Worm (Caenorhabditis elegans): ENCODE measurements around the gene K02E7.10.

Gene K02E7.10

ce11 chrII:1066907-1067306 is at the start of gene K02E7.10:
Gene K02E7.10, minus strand, starts transcription at chrII:1067007.
- TF ChIP-seq lir-3 (tag; optimal IDR thresholded peaks at IDR 0.05; ENCODE audit: poor library complexity) (no peak), ama-1 (optimal IDR thresholded peaks at IDR 0.05) (no peak), ceh-8 (GFP tag; optimal IDR thresholded peaks at IDR 0.05) (no peak), pax-3 (tag; optimal IDR thresholded peaks at IDR 0.05) (no peak), sptf-1 (tag; optimal IDR thresholded peaks at IDR 0.05) (no peak), rnt-1 (tag; optimal IDR thresholded peaks at IDR 0.05) (no peak), vab-15 (tag; optimal IDR thresholded peaks at IDR 0.05) (no peak), hlh-4 (tag; optimal IDR thresholded peaks at IDR 0.05) (no peak), pqm-1 (tag; optimal IDR thresholded peaks at IDR 0.05) (no peak), swsn-7 (tag; optimal IDR thresholded peaks at IDR 0.05) (no peak)

DNA sequence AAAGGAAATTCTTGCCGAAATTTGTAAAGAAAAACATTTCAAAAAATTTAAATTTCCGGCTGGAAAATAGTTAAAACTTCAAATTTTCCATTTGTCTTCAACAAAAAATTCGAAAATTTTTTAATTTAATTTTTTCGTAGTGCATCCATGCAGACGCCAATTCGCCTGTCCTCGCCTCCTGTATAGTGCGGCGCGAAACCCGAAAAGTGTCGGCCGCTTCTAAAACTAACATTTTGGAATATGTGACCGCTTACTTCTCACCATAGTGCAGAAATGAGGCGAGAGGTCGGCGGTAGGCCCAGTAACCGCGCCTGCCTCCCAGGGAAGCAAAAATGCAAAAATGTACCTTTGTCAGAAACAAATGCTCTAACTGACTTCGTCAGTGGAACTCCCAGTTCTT is 49.7 kb upstream of the K02E7.10 start:
- peak; percentile 81 for TF ChIP-seq snpc-4 (tag; optimal IDR thresholded peaks at IDR 0.05)
- TF ChIP-seq ceh-8 (GFP tag; optimal IDR thresholded peaks at IDR 0.05) = no peak

ce11 chrII:1114133-1114532 is 47.3 kb upstream of the K02E7.10 start, which contains the start of gene lips-12:
Gene lips-12, minus strand, starts transcription at chrII:1114233.
- no peak for TF ChIP-seq mef-2 (tag; optimal IDR thresholded peaks at IDR 0.05)
- no peak for TF ChIP-seq sup-37 (GFP tag; optimal IDR thresholded peaks at IDR 0.05)
- TF ChIP-seq fkh-10 (GFP tag; optimal IDR thresholded peaks at IDR 0.05) = no peak
- no peak for TF ChIP-seq nhr-28 (tag; optimal IDR thresholded peaks at IDR 0.05)
- TF ChIP-seq dsc-1 (tag; optimal IDR thresholded peaks at IDR 0.05) = no peak
- TF ChIP-seq lin-15B (tag; optimal IDR thresholded peaks at IDR 0.05) = no peak
- no peak for TF ChIP-seq aha-1 (tag; optimal IDR thresholded peaks at IDR 0.05)
- TF ChIP-seq ces-1 (GFP tag; optimal IDR thresholded peaks at IDR 0.05) = no peak
- TF ChIP-seq fkh-4 (tag; optimal IDR thresholded peaks at IDR 0.05; ENCODE audit: borderline replicate concordance) = no peak

ce11 chrII:1110901-1111300 is 44.1 kb upstream of the K02E7.10 start, which contains the start of gene lips-11:
Gene lips-11, minus strand, starts transcription at chrII:1111001.
- no peak for TF ChIP-seq zip-4 (GFP tag; optimal IDR thresholded peaks at IDR 0.05)
- TF ChIP-seq ztf-11 (tag; optimal IDR thresholded peaks at IDR 0.05) = no peak
- TF ChIP-seq egl-27 (tag; optimal IDR thresholded peaks at IDR 0.05) = no peak
- peak; percentile 59 for TF ChIP-seq elt-2 (tag; optimal IDR thresholded peaks at IDR 0.05)

DNA sequence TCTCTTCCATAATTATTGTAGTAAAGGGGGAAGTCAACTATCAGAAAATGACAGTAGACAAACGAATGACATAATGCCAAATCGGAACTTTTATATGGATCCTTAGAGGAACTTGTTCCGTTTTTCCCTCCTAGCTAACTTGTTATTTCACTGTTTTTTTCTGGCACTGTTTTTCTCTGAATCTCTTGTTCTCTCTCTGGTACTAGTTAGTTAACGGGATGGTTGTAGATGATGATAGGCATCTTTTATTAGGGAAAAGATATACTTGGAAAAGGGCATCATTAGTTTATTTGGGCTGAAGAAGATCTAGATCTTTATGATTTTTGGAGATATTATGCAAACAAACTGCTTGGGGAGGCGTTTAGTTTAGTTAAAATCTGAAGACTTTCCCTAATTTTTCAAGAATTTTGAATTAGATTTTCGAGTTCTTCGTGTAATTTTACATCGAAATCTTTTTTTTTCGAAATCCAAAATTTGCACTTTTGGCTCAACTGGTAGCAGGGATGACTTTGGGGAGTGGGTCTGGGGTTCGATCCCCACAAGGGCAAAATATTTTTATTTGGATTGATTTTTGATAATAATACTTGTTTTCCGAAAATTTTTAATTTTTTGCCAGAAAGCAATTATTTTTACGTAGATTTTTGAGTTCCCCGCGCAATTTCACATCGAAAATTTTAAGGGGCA is 40.2 kb upstream of the K02E7.10 start, which contains the start of gene col-40:
Gene col-40, minus strand, starts transcription at position 51 of the 684 bp plus-strand sequence.
- TF ChIP-seq blmp-1 (tag; optimal IDR thresholded peaks at IDR 0.05) (no peak), dpl-1 (GFP tag; optimal IDR thresholded peaks at IDR 0.05) (no peak), mep-1 (tag; optimal IDR thresholded peaks at IDR 0.05) (no peak), aha-1 (tag; optimal IDR thresholded peaks at IDR 0.05) (no peak), snu-23 (GFP tag; optimal IDR thresholded peaks at IDR 0.05) (no peak), efl-1 (optimal IDR thresholded peaks at IDR 0.05) (no peak), efl-1 (GFP tag; optimal IDR thresholded peaks at IDR 0.05 in 1 of 2) (no peak), rnt-1 (tag; optimal IDR thresholded peaks at IDR 0.05) (no peak), fos-1 (tag; optimal IDR thresholded peaks at IDR 0.05) (no peak), unc-98 (GFP tag; IDR thresholded peaks at IDR 0.05) (no peak), nhr-47 (tag; optimal IDR thresholded peaks at IDR 0.05) (no peak), sup-37 (GFP tag; optimal IDR thresholded peaks at IDR 0.05) (no peak), elt-3 (tag; optimal IDR thresholded peaks at IDR 0.05) (no peak), unc-62 (GFP tag; optimal IDR thresholded peaks at IDR 0.05) (no peak), tlp-1 (tag; optimal IDR thresholded peaks at IDR 0.05) (no peak), C16A3.4 (tag; optimal IDR thresholded peaks at IDR 0.05) (no peak)

Data from whole organism, L1 larva.